Fruit fly (Drosophila melanogaster): Measurements from ENCODE around the gene Lsd-2.
A peak's percentile ranks its signal among the peaks of the same experiment; 100 is the strongest.

Gene Lsd-2

dm6 chrX:15043700-15044225, 32.3 kb downstream of the Lsd-2 start, which contains the start of gene CG5541 (continued):
- no peak for TF ChIP-seq tio (GFP tag; optimal IDR thresholded peaks at IDR 0.05)

- TF ChIP-seq oc (tag; optimal IDR thresholded peaks at IDR 0.05) (peak; percentile 88), abd-A (tag; optimal IDR thresholded peaks at IDR 0.05) (no peak), so (GFP tag; IDR thresholded peaks at IDR 0.05) (peak; percentile 82; the same call in 2 of the 3 replicates), CG10565 (GFP tag; optimal IDR thresholded peaks at IDR 0.05) (peak; percentile 55), HLH3B (GFP tag; IDR thresholded peaks at IDR 0.05) (peak; percentile 60; the same call in 1 of the 2 replicates), maf-S (GFP tag; optimal IDR thresholded peaks at IDR 0.05) (peak; percentile 65), cwo (GFP tag; optimal IDR thresholded peaks at IDR 0.05) (peak; percentile 68), CG7745 (tag; optimal IDR thresholded peaks at IDR 0.05) (peak; percentile 77), HLH4C (GFP tag; IDR thresholded peaks at IDR 0.05; ENCODE audit: partially characterized antibody) (no peak), CG14860 (GFP tag; IDR thresholded peaks at IDR 0.05; ENCODE audit: partially characterized antibody) (no peak), sd (tag; optimal IDR thresholded peaks at IDR 0.05) (peak; percentile 44), CG7357 (GFP tag; IDR thresholded peaks at IDR 0.05) (peak; percentile 16; the same call in 1 of the 3 replicates), Ravus (GFP tag; IDR thresholded peaks at IDR 0.05) (no peak), CG18764 (GFP tag; optimal IDR thresholded peaks at IDR 0.05) (peak; percentile 78), CG31441 (GFP tag; IDR thresholded peaks at IDR 0.05) (peak; percentile 73), Doc2 (GFP tag; IDR thresholded peaks at IDR 0.05) (no peak), her (GFP tag; optimal IDR thresholded peaks at IDR 0.05) (peak; percentile 21), ap (GFP tag; IDR thresholded peaks at IDR 0.05) (peak; percentile 52; the same call in 1 of the 2 replicates), D19A (tag; optimal IDR thresholded peaks at IDR 0.05) (peak; percentile 51), knrl (GFP tag; IDR thresholded peaks at IDR 0.05; ENCODE audit: partially characterized antibody) (no peak), NC2β (GFP tag; optimal IDR thresholded peaks at IDR 0.05) (peak; percentile 88), CG30403 (GFP tag; optimal IDR thresholded peaks at IDR 0.05) (peak; percentile 10), Ssrp (tag; optimal IDR thresholded peaks at IDR 0.05) (no peak), bigmax (GFP tag; optimal IDR thresholded peaks at IDR 0.05) (peak; percentile 59), E2f2 (GFP tag; IDR thresholded peaks at IDR 0.05) (peak; percentile 50; the same call in 1 of the 2 replicates), Gsc (GFP tag; IDR thresholded peaks at IDR 0.05) (no peak), trem (tag; optimal IDR thresholded peaks at IDR 0.05) (peak; percentile 42), Abd-B (GFP tag; optimal IDR thresholded peaks at IDR 0.05) (no peak), CG13287 (GFP tag; IDR thresholded peaks at IDR 0.05; ENCODE audit: partially characterized antibody) (no peak), nau (GFP tag; optimal IDR thresholded peaks at IDR 0.05) (peak; percentile 94), CG12071 (GFP tag; optimal IDR thresholded peaks at IDR 0.05) (peak; percentile 95), CG5245 (GFP tag; optimal IDR thresholded peaks at IDR 0.05) (peak; percentile 63), CG12942 (GFP tag; optimal IDR thresholded peaks at IDR 0.05) (peak; percentile 73), Ptx1 (GFP tag; IDR thresholded peaks at IDR 0.05) (no peak), Taf1 (GFP tag; IDR thresholded peaks at IDR 0.05) (no peak), CG12104 (GFP tag; optimal IDR thresholded peaks at IDR 0.05) (peak; percentile 86), slbo (GFP tag; IDR thresholded peaks at IDR 0.05) (peak; percentile 31), stwl (tag; optimal IDR thresholded peaks at IDR 0.05) (no peak), tup (GFP tag; optimal IDR thresholded peaks at IDR 0.05) (peak; percentile 90), CG8478 (optimal IDR thresholded peaks at IDR 0.05) (no peak), CG8765 (GFP tag; IDR thresholded peaks at IDR 0.05) (no peak), jing (GFP tag; optimal IDR thresholded peaks at IDR 0.05) (peak; percentile 22), Dip2 (GFP tag; IDR thresholded peaks at IDR 0.05) (no peak), pho (GFP tag; optimal IDR thresholded peaks at IDR 0.05) (peak; percentile 73), gcm2 (GFP tag; optimal IDR thresholded peaks at IDR 0.05) (peak; percentile 72), row (GFP tag; IDR thresholded peaks at IDR 0.05) (no peak), usp (GFP tag; optimal IDR thresholded peaks at IDR 0.05) (no peak)
Observed at dm6 chrX:15043013-15043699, 32.9 kb downstream of the Lsd-2 start.
